Worm (Caenorhabditis elegans) whole organism, L1 larva: ENCODE results near the gene C50F4.1.

Source experiments
- C16A3.4 ChIP-seq: fragments of 150-350 bp; optimal IDR thresholded peaks from 2 replicates; lab custom pipeline; 2014; ENCODE audit warnings: missing biosample characterization, missing genetic modification characterization
- Y116A8C.19 ChIP-seq: sonication (generic microtip); optimal IDR thresholded peaks from 2 replicates; lab custom pipeline; 2016; ENCODE audit warnings: missing compliant biosample characterization, missing genetic modification characterization, borderline replicate concordance
- aha-1 ChIP-seq: fragments of 150-350 bp; optimal IDR thresholded peaks from 2 replicates; lab custom pipeline; 2014; ENCODE audit warnings: missing biosample characterization, missing genetic modification characterization
- alr-1 ChIP-seq: fragments of 200-800 bp; sonication (Bioruptor generic); optimal IDR thresholded peaks from 2 replicates; lab custom pipeline; 2018; ENCODE audit warnings: borderline replicate concordance, mild to moderate bottlenecking, missing genetic modification characterization, missing compliant biosample characterization
- aly-2 ChIP-seq: fragments of 150-350 bp; optimal IDR thresholded peaks from 2 replicates; lab custom pipeline; 2014; ENCODE audit warnings: missing biosample characterization, missing genetic modification characterization
- ceh-8 ChIP-seq: fragments of 200-800 bp; sonication (Bioruptor generic); optimal IDR thresholded peaks from 2 replicates; lab custom pipeline; 2018; ENCODE audit warnings: mild to moderate bottlenecking, missing genetic modification characterization, moderate library complexity, missing compliant biosample characterization
- ceh-82 ChIP-seq, 3 experiments: fragments of 150-350 bp in 1 of 3; sonication (generic microtip) in 2 of 3; optimal IDR thresholded peaks; 2 replicates each; lab custom pipeline; 2014 to 2017; ENCODE audit warnings: missing biosample characterization in 3 of 3, missing genetic modification characterization in 3 of 3
- ceh-88 ChIP-seq: fragments of 200-800 bp; sonication (Bioruptor generic); IDR thresholded peaks from 2 replicates; pipeline ENCODE4 v1.3.6; 2022; ENCODE audit warnings: missing genetic modification characterization, missing compliant biosample characterization
- ces-1 ChIP-seq: fragments of 150-350 bp; optimal IDR thresholded peaks from 2 replicates; lab custom pipeline; 2014; ENCODE audit warnings: missing biosample characterization, missing genetic modification reagents, missing genetic modification characterization
- dsc-1 ChIP-seq: sonication (generic microtip); optimal IDR thresholded peaks from 2 replicates; lab custom pipeline; 2016; ENCODE audit warnings: mild to moderate bottlenecking, missing genetic modification characterization, missing compliant biosample characterization
- efl-3 ChIP-seq: fragments of 200-800 bp; sonication (Bioruptor generic); optimal IDR thresholded peaks from 2 replicates; lab custom pipeline; 2018; ENCODE audit warnings: mild to moderate bottlenecking, missing genetic modification characterization, missing compliant biosample characterization
- egl-13 ChIP-seq: sonication (generic microtip); optimal IDR thresholded peaks from 2 replicates; lab custom pipeline; 2016; ENCODE audit warnings: missing genotype, missing genetic modification reagents, missing genetic modification characterization, missing compliant biosample characterization
- elt-3 ChIP-seq, 6 experiments: fragments of 150-350 bp in 1 of 6; sonication (generic microtip); optimal IDR thresholded peaks; 2 replicates each; lab custom pipeline; 2017 to 2018; ENCODE audit warnings: missing biosample characterization in 6 of 6, missing genetic modification characterization in 6 of 6, inconsistent platforms in 1 of 6
- ets-5 ChIP-seq: fragments of 200-800 bp; sonication (Bioruptor generic); IDR thresholded peaks from 2 replicates; pipeline ENCODE4 v1.3.6; 2022; ENCODE audit warnings: missing genetic modification characterization, missing compliant biosample characterization
- fkh-10 ChIP-seq: sonication (generic microtip); optimal IDR thresholded peaks from 2 replicates; lab custom pipeline; 2017; ENCODE audit warnings: missing biosample characterization, missing genetic modification reagents, missing genetic modification characterization
- grh-1 ChIP-seq: fragments of 200-800 bp; sonication (Bioruptor generic); IDR thresholded peaks from 2 replicates; pipeline ENCODE4 v1.3.6; 2022; ENCODE audit warnings: missing genetic modification reagents, missing genetic modification characterization, missing compliant biosample characterization
- hpl-2 ChIP-seq: fragments of 150-350 bp; optimal IDR thresholded peaks from 2 replicates; lab custom pipeline; 2014; ENCODE audit warnings: missing biosample characterization, missing genetic modification reagents, missing genetic modification characterization
- irx-1 ChIP-seq: sonication (generic microtip); optimal IDR thresholded peaks from 2 replicates; lab custom pipeline; 2016; ENCODE audit warnings: missing genetic modification characterization, missing compliant biosample characterization
- isw-1 ChIP-seq: fragments of 200-800 bp; sonication (Bioruptor generic); IDR thresholded peaks from 2 replicates; pipeline ENCODE4 v1.3.6; 2022; ENCODE audit warnings: missing genetic modification characterization, missing compliant biosample characterization
- lin-14 ChIP-seq: fragments of 200-800 bp; sonication (Bioruptor generic); optimal IDR thresholded peaks from 2 replicates; lab custom pipeline; 2018; ENCODE audit warnings: mild to moderate bottlenecking, missing genetic modification characterization, moderate library complexity, missing compliant biosample characterization
- lir-3 ChIP-seq: sonication (generic microtip); optimal IDR thresholded peaks from 2 replicates; lab custom pipeline; 2016; ENCODE audit warnings: mild to moderate bottlenecking, missing genetic modification characterization, moderate library complexity, missing compliant biosample characterization; ENCODE audit not compliant: poor library complexity
- mab-9 ChIP-seq: fragments of 200-800 bp; sonication (Bioruptor generic); IDR thresholded peaks from 2 replicates; pipeline ENCODE4 v1.3.6; 2022; ENCODE audit warnings: missing genetic modification reagents, missing genetic modification characterization, missing compliant biosample characterization
- mdl-1 ChIP-seq, 2 experiments: fragments of 150-350 bp; optimal IDR thresholded peaks; 2 replicates each; lab custom pipeline; 2014 to 2017; ENCODE audit warnings: missing biosample characterization in 2 of 2, missing genetic modification characterization in 2 of 2, inconsistent platforms in 1 of 2
- mep-1 ChIP-seq: fragments of 150-350 bp; optimal IDR thresholded peaks from 2 replicates; lab custom pipeline; 2014; ENCODE audit warnings: missing biosample characterization, missing genetic modification characterization
- nhr-12 ChIP-seq: sonication (generic microtip); optimal IDR thresholded peaks from 2 replicates; lab custom pipeline; 2017; ENCODE audit warnings: missing biosample characterization, missing genetic modification characterization
- nhr-28 ChIP-seq: fragments of 150-350 bp; optimal IDR thresholded peaks from 2 replicates; lab custom pipeline; 2014; ENCODE audit warnings: missing biosample characterization, missing genetic modification characterization
- nhr-71 ChIP-seq: sonication (generic microtip); optimal IDR thresholded peaks from 2 replicates; lab custom pipeline; 2016; ENCODE audit warnings: mild to moderate bottlenecking, missing genetic modification characterization, moderate library complexity, missing compliant biosample characterization
- nhr-77 ChIP-seq: fragments of 150-350 bp; optimal IDR thresholded peaks from 2 replicates; lab custom pipeline; 2014; ENCODE audit warnings: missing biosample characterization, missing genetic modification characterization
- nhr-84 ChIP-seq: sonication (generic microtip); optimal IDR thresholded peaks from 2 replicates; lab custom pipeline; 2017; ENCODE audit warnings: missing biosample characterization, missing genetic modification characterization
- nhr-85 ChIP-seq: sonication (generic microtip); peaks from one replicate; lab custom pipeline; 2016; ENCODE audit warnings: missing genetic modification characterization, inconsistent platforms, missing compliant biosample characterization
- nhr-90 ChIP-seq: sonication (generic microtip); optimal IDR thresholded peaks from 2 replicates; lab custom pipeline; 2016; ENCODE audit warnings: mild to moderate bottlenecking, missing genetic modification characterization, missing compliant biosample characterization; ENCODE audit not compliant: poor library complexity
- pax-3 ChIP-seq: fragments of 200-800 bp; sonication (Bioruptor generic); optimal IDR thresholded peaks from 2 replicates; lab custom pipeline; 2018; ENCODE audit warnings: mild to moderate bottlenecking, missing genetic modification characterization, moderate library complexity, missing compliant biosample characterization
- rnt-1 ChIP-seq: sonication (generic microtip); optimal IDR thresholded peaks from 2 replicates; lab custom pipeline; 2016; ENCODE audit warnings: mild to moderate bottlenecking, missing genetic modification characterization, moderate library complexity, missing compliant biosample characterization
- skn-1 ChIP-seq: fragments of 150-350 bp; optimal IDR thresholded peaks from 2 replicates; lab custom pipeline; 2014; ENCODE audit warnings: missing biosample characterization, missing genetic modification characterization
- snpc-4 ChIP-seq: fragments of 150-350 bp; optimal IDR thresholded peaks from 2 replicates; lab custom pipeline; 2014; ENCODE audit warnings: missing biosample characterization, missing genetic modification characterization
- snu-23 ChIP-seq: sonication (generic microtip); optimal IDR thresholded peaks from 2 replicates; lab custom pipeline; 2016; ENCODE audit warnings: missing genetic modification characterization, missing compliant biosample characterization
- sptf-1 ChIP-seq: fragments of 150-350 bp; optimal IDR thresholded peaks from 2 replicates; lab custom pipeline; 2014; ENCODE audit warnings: missing biosample characterization, missing genetic modification characterization
- swsn-7 ChIP-seq: sonication (generic microtip); optimal IDR thresholded peaks from 2 replicates; lab custom pipeline; 2016; ENCODE audit warnings: missing genetic modification characterization, missing compliant biosample characterization
- tlp-1 ChIP-seq: fragments of 150-350 bp; optimal IDR thresholded peaks from 2 replicates; lab custom pipeline; 2014; ENCODE audit warnings: missing biosample characterization, missing genetic modification characterization
- unc-62 ChIP-seq: fragments of 150-350 bp; optimal IDR thresholded peaks from 2 replicates; lab custom pipeline; 2014; ENCODE audit warnings: missing biosample characterization, missing genetic modification reagents, missing genetic modification characterization
- unc-98 ChIP-seq: fragments of 200-800 bp; sonication (Bioruptor generic); IDR thresholded peaks from 2 replicates; pipeline ENCODE4 v1.3.6; 2022; ENCODE audit warnings: missing genetic modification characterization, missing compliant biosample characterization
- zip-4 ChIP-seq: fragments of 200-800 bp; sonication (Bioruptor generic); optimal IDR thresholded peaks from 2 replicates; lab custom pipeline; 2018; ENCODE audit warnings: mild to moderate bottlenecking, missing genetic modification characterization, moderate library complexity, missing compliant biosample characterization
- ztf-4 ChIP-seq: fragments of 150-350 bp; optimal IDR thresholded peaks from 2 replicates; lab custom pipeline; 2014; ENCODE audit warnings: missing biosample characterization, missing genetic modification characterization

Gene C50F4.1

ce11 chrV:9536505-9536904 lies 9.9 kb downstream of the C50F4.1 start, which contains the start of gene C50F4.4 (continued):
- TF ChIP-seq ztf-4 (tag; lab: Kevin White, UChicago) (no peak), nhr-28 (tag; lab: Kevin White, UChicago) (no peak), alr-1 (no peak), ces-1 (GFP tag; lab: Kevin White, UChicago) (no peak), nhr-71 (tag; lab: Kevin White, UChicago) (peak; percentile 69), irx-1 (tag; lab: Kevin White, UChicago) (peak; percentile 70), Y116A8C.19 (tag; lab: Kevin White, UChicago) (no peak), aha-1 (tag; lab: Kevin White, UChicago) (no peak), efl-3 (GFP tag; lab: Kevin White, UChicago) (no peak), tlp-1 (tag; lab: Kevin White, UChicago) (no peak), mdl-1 (tag; optimal IDR thresholded peaks at IDR 0.05; lab: Kevin White, UChicago) (no peak), sptf-1 (tag; lab: Kevin White, UChicago) (no peak), nhr-77 (tag; lab: Kevin White, UChicago) (no peak), aly-2 (tag; lab: Kevin White, UChicago) (no peak), unc-62 (no peak), elt-3 (tag; optimal IDR thresholded peaks at IDR 0.05; lab: Kevin White, UChicago) (no peak), ceh-88 (no peak), fkh-10 (GFP tag; lab: Kevin White, UChicago) (no peak), nhr-85 (peak; percentile 63), ceh-8 (GFP tag; lab: Kevin White, UChicago) (no peak), snpc-4 (no peak), ceh-82 (tag; optimal IDR thresholded peaks at IDR 0.05; lab: Kevin White, UChicago) (no peak), grh-1 (GFP tag; lab: Robert Waterston, UW) (no peak), lin-14 (GFP tag; lab: Kevin White, UChicago) (peak; percentile 50), hpl-2 (GFP tag; lab: Kevin White, UChicago) (no peak), rnt-1 (tag; lab: Kevin White, UChicago) (peak; percentile 93), nhr-84 (tag; lab: Kevin White, UChicago) (no peak), mab-9 (0 out of 2 replicates have a peak, but pooled peaks have one; percentile 49), nhr-90 (peak; percentile 71), isw-1 (GFP tag; lab: Robert Waterston, UW) (no peak), dsc-1 (tag; lab: Kevin White, UChicago) (peak; percentile 61), swsn-7 (tag; lab: Kevin White, UChicago) (peak; percentile 59), C16A3.4 (tag; lab: Kevin White, UChicago) (no peak), ets-5 (no peak), nhr-12 (tag; lab: Kevin White, UChicago) (no peak), snu-23 (GFP tag; lab: Kevin White, UChicago) (peak; percentile 55), zip-4 (GFP tag; lab: Kevin White, UChicago) (no peak), mep-1 (tag; lab: Kevin White, UChicago) (peak; percentile 12), lir-3 (tag; lab: Kevin White, UChicago) (peak; percentile 77), skn-1 (tag; lab: Kevin White, UChicago) (no peak), egl-13 (peak; percentile 36), unc-98 (GFP tag; lab: Robert Waterston, UW) (no peak), pax-3 (tag; lab: Kevin White, UChicago) (peak; percentile 32)

DNA sequence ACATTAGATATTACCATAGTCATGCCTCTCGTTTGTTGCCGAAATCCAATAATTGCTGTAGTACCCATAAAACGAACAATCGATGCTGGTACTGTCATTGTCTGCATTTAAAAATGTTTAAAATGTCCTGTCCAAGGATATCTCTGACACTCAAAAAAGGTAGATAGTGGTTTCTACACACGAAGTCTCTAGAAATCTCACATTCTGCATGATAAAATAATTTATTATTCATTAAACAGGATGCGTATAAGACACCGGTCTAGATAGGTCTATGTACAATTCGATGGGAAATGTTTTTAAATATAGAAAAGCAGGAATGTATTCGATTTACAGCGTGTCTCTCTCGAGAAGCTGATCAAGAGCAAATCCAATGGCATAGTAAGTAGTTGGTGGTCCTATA lies 13.0 kb downstream of the C50F4.1 start, which contains the start of gene C50F4.12:
C50F4.12 (minus strand) TSS at position 101 of the 400 bp plus-strand sequence.
- no peak for TF ChIP-seq lin-14 (GFP tag; lab: Kevin White, UChicago)
